Fruit fly (Drosophila melanogaster) whole organism, prepupa: ENCODE results near the gene Mlc2.

Experiments
- Blimp-1 ChIP-seq: fragments of 200-800 bp; sonication (Bioruptor generic); optimal IDR thresholded peaks from 3 replicates; lab custom pipeline; 2017; ENCODE audit warnings: missing biosample characterization, missing genetic modification characterization, mild to moderate bottlenecking, moderate library complexity, missing genetic modification reagents
- CG16779 ChIP-seq: fragments of 200-800 bp; sonication (Bioruptor generic); optimal IDR thresholded peaks from 3 replicates; lab custom pipeline; 2017; ENCODE audit warnings: missing biosample characterization, mild to moderate bottlenecking, missing genetic modification characterization
- CG8632 ChIP-seq: fragments of 200-800 bp; sonication (Bioruptor generic); optimal IDR thresholded peaks from 3 replicates; lab custom pipeline; 2016; ENCODE audit warnings: missing biosample characterization, missing genetic modification characterization
- CG9139 ChIP-seq: fragments of 200-800 bp; sonication (Bioruptor generic); optimal IDR thresholded peaks from 3 replicates; lab custom pipeline; 2017; ENCODE audit warnings: missing biosample characterization, mild to moderate bottlenecking, missing genetic modification characterization
- Hr38 ChIP-seq: sonication (Bioruptor generic); optimal IDR thresholded peaks from 2 replicates; lab custom pipeline; 2016; ENCODE audit warnings: missing biosample characterization, missing genetic modification characterization
- Smox ChIP-seq: fragments of 200-800 bp; sonication (Bioruptor generic); optimal IDR thresholded peaks from 3 replicates; lab custom pipeline; 2016; ENCODE audit warnings: missing biosample characterization, missing genetic modification characterization
- net ChIP-seq: fragments of 200-800 bp; sonication (Bioruptor generic); optimal IDR thresholded peaks from 3 replicates; lab custom pipeline; 2016; ENCODE audit warnings: missing biosample characterization, missing genetic modification characterization

DNA sequence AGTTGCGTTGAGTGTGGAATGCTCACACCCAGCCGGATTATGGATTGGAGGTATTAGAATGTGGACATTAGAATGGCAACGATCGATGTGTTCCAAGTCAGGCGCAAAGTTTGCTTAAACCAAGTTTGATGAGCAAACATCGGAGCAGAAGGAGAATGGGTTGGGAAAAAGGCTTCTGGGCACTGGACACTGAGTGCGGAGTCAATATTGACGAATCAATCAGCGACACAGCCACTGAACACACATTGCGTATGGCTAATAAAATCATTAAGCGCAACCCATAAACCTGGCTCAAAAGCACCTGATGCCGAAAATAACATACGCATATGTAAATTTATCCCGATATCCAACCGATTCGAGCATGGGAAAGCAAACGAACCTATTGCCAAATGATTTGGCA, 19.5 kb upstream of the Mlc2 start:
- TF ChIP-seq Blimp-1 = no peak
- no peak for TF ChIP-seq Hr38
- TF ChIP-seq net = no peak
- TF ChIP-seq Smox (GFP tag; lab: Kevin White, UChicago) = no peak
- TF ChIP-seq CG16779 = no peak
- TF ChIP-seq CG8632 (GFP tag; lab: Kevin White, UChicago) = no peak
- no peak for TF ChIP-seq CG9139
